Worm (Caenorhabditis elegans) whole organism, late embryonic: ENCODE measurements around the gene pgap-1.

Source experiments
- C38D4.7 ChIP-seq: fragments of 200-800 bp; sonication (Bioruptor generic); optimal IDR thresholded peaks from 2 replicates; lab custom pipeline; 2018; ENCODE audit warnings: mild to moderate bottlenecking, missing genetic modification characterization, moderate library complexity, missing compliant biosample characterization
- F13H6.1 ChIP-seq: sonication (generic microtip); optimal IDR thresholded peaks from 2 replicates; lab custom pipeline; 2016; ENCODE audit warnings: missing genetic modification characterization, missing compliant biosample characterization
- K09A11.1 ChIP-seq: sonication (generic microtip); optimal IDR thresholded peaks from 2 replicates; lab custom pipeline; 2017; ENCODE audit warnings: antibody characterized with exemption, mild to moderate bottlenecking, missing genetic modification characterization, missing compliant biosample characterization; ENCODE audit not compliant: insufficient read depth
- ahr-1 ChIP-seq: sonication (generic microtip); optimal IDR thresholded peaks from 2 replicates; lab custom pipeline; 2016; ENCODE audit warnings: missing genetic modification characterization, missing compliant biosample characterization
- ceh-2 ChIP-seq: sonication (generic microtip); optimal IDR thresholded peaks from 2 replicates; lab custom pipeline; 2016; ENCODE audit warnings: missing genotype, missing genetic modification characterization, missing compliant biosample characterization
- ceh-22 ChIP-seq: sonication (generic microtip); optimal IDR thresholded peaks from 2 replicates; lab custom pipeline; 2017; ENCODE audit warnings: missing biosample characterization, missing genetic modification characterization
- ceh-24 ChIP-seq: sonication (generic microtip); optimal IDR thresholded peaks from 2 replicates; lab custom pipeline; 2016; ENCODE audit warnings: mild to moderate bottlenecking, missing genetic modification characterization, missing compliant biosample characterization
- ceh-30 ChIP-seq: fragments of 150-350 bp; optimal IDR thresholded peaks from 2 replicates; lab custom pipeline; 2014; ENCODE audit warnings: missing biosample characterization, missing genetic modification characterization
- ceh-45 ChIP-seq: fragments of 200-800 bp; sonication (Bioruptor generic); IDR thresholded peaks from 2 replicates; pipeline ENCODE4 v1.3.6; 2022; ENCODE audit warnings: missing genetic modification reagents, missing genetic modification characterization, missing compliant biosample characterization
- ceh-9 ChIP-seq: sonication (generic microtip); optimal IDR thresholded peaks from 2 replicates; lab custom pipeline; 2016; ENCODE audit warnings: mild to moderate bottlenecking, missing genetic modification characterization, inconsistent platforms, missing compliant biosample characterization
- dmd-4 ChIP-seq: sonication (generic microtip); optimal IDR thresholded peaks from 2 replicates; lab custom pipeline; 2016; ENCODE audit warnings: borderline replicate concordance, missing genetic modification characterization, missing compliant biosample characterization
- elt-2 ChIP-seq: sonication (generic microtip); optimal IDR thresholded peaks from 2 replicates; lab custom pipeline; 2016; ENCODE audit warnings: missing genetic modification reagents, missing genetic modification characterization, missing compliant biosample characterization
- elt-4 ChIP-seq: sonication (generic microtip); optimal IDR thresholded peaks from 2 replicates; lab custom pipeline; 2016; ENCODE audit warnings: missing genetic modification characterization, missing compliant biosample characterization
- eyg-1 ChIP-seq: sonication (generic microtip); optimal IDR thresholded peaks from 2 replicates; lab custom pipeline; 2016; ENCODE audit warnings: missing genotype, missing genetic modification characterization, missing compliant biosample characterization
- fax-1 ChIP-seq: sonication (generic microtip); optimal IDR thresholded peaks from 2 replicates; lab custom pipeline; 2016; ENCODE audit warnings: missing genotype, missing genetic modification characterization, missing compliant biosample characterization
- fkh-6 ChIP-seq: sonication (generic microtip); optimal IDR thresholded peaks from 2 replicates; lab custom pipeline; 2016; ENCODE audit warnings: missing genetic modification characterization, missing compliant biosample characterization
- gmeb-2 ChIP-seq: sonication (generic microtip); optimal IDR thresholded peaks from 2 replicates; lab custom pipeline; 2016; ENCODE audit warnings: missing genetic modification characterization, inconsistent platforms, missing compliant biosample characterization
- hlh-30 ChIP-seq: sonication (generic microtip); optimal IDR thresholded peaks from 2 replicates; lab custom pipeline; 2017; ENCODE audit warnings: antibody characterized with exemption, missing genetic modification characterization, missing compliant biosample characterization; ENCODE audit not compliant: insufficient read depth
- hlh-6 ChIP-seq: sonication (generic microtip); optimal IDR thresholded peaks from 2 replicates; lab custom pipeline; 2016; ENCODE audit warnings: missing genotype, missing genetic modification characterization, missing compliant biosample characterization
- hlh-8 ChIP-seq: sonication (generic microtip); optimal IDR thresholded peaks from 2 replicates; lab custom pipeline; 2016; ENCODE audit warnings: missing genotype, missing genetic modification characterization, missing compliant biosample characterization
- lim-6 ChIP-seq: sonication (generic microtip); optimal IDR thresholded peaks from 2 replicates; lab custom pipeline; 2016; ENCODE audit warnings: missing genetic modification characterization, missing compliant biosample characterization
- madf-2 ChIP-seq: sonication (generic microtip); optimal IDR thresholded peaks from 2 replicates; lab custom pipeline; 2017; ENCODE audit warnings: missing genetic modification characterization, missing compliant biosample characterization
- mec-3 ChIP-seq: sonication (generic microtip); optimal IDR thresholded peaks from 2 replicates; lab custom pipeline; 2016; ENCODE audit warnings: borderline replicate concordance, missing genetic modification characterization, missing compliant biosample characterization
- nhr-11 ChIP-seq: fragments of 150-350 bp; optimal IDR thresholded peaks from 2 replicates; lab custom pipeline; 2014; ENCODE audit warnings: missing biosample characterization, missing genetic modification characterization
- nhr-232 ChIP-seq: sonication (generic microtip); optimal IDR thresholded peaks from 2 replicates; lab custom pipeline; 2016; ENCODE audit warnings: missing genetic modification characterization, missing compliant biosample characterization
- npax-4 ChIP-seq: sonication (generic microtip); optimal IDR thresholded peaks from 2 replicates; lab custom pipeline; 2016; ENCODE audit warnings: missing genetic modification characterization, missing compliant biosample characterization
- odd-2 ChIP-seq: sonication (generic microtip); optimal IDR thresholded peaks from 2 replicates; lab custom pipeline; 2017; ENCODE audit warnings: antibody characterized with exemption, mild to moderate bottlenecking, missing genetic modification characterization, missing compliant biosample characterization
- pat-9 ChIP-seq: fragments of 200-800 bp; sonication (Bioruptor generic); optimal IDR thresholded peaks from 2 replicates; lab custom pipeline; 2018; ENCODE audit warnings: mild to moderate bottlenecking, missing genetic modification characterization, moderate library complexity, missing compliant biosample characterization
- pax-1 ChIP-seq: fragments of 150-350 bp; optimal IDR thresholded peaks from 2 replicates; lab custom pipeline; 2014; ENCODE audit warnings: missing biosample characterization, missing genetic modification characterization
- pha-2 ChIP-seq: sonication (generic microtip); optimal IDR thresholded peaks from 2 replicates; lab custom pipeline; 2017; ENCODE audit warnings: mild to moderate bottlenecking, missing genetic modification characterization, missing compliant biosample characterization
- pqm-1 ChIP-seq: sonication (generic microtip); optimal IDR thresholded peaks from 2 replicates; lab custom pipeline; 2016; ENCODE audit warnings: missing genetic modification characterization, missing compliant biosample characterization
- pros-1 ChIP-seq: fragments of 150-350 bp; optimal IDR thresholded peaks from 2 replicates; lab custom pipeline; 2014; ENCODE audit warnings: missing biosample characterization, missing genetic modification reagents, missing genetic modification characterization
- ref-2 ChIP-seq: sonication (generic microtip); optimal IDR thresholded peaks from 2 replicates; lab custom pipeline; 2016; ENCODE audit warnings: missing genetic modification characterization, missing compliant biosample characterization
- sox-2 ChIP-seq: fragments of 200-800 bp; sonication (Bioruptor generic); IDR thresholded peaks from 2 replicates; pipeline ENCODE4 v1.3.6; 2022; ENCODE audit warnings: missing genetic modification reagents, missing genetic modification characterization, missing compliant biosample characterization
- unc-3 ChIP-seq, 2 experiments: fragments of 200-800 bp in 1 of 2; sonication (Bioruptor generic) in 1 of 2; sonication (generic microtip) in 1 of 2; conservative IDR thresholded peaks in 1 of 2; optimal IDR thresholded peaks in 1 of 2; 2 replicates each; pipeline versions ENCODE4 v1.3.6 to Lab custom; 2016 to 2022; ENCODE audit warnings: missing compliant biosample characterization in 2 of 2, missing genetic modification characterization in 2 of 2, missing genetic modification reagents in 1 of 2
- unc-42 ChIP-seq: sonication (generic microtip); optimal IDR thresholded peaks from 2 replicates; lab custom pipeline; 2016; ENCODE audit warnings: missing genotype, missing genetic modification characterization, missing compliant biosample characterization
- unc-55 ChIP-seq: sonication (generic microtip); optimal IDR thresholded peaks from 2 replicates; lab custom pipeline; 2017; ENCODE audit warnings: missing biosample characterization, missing genetic modification reagents, missing genetic modification characterization
- ztf-16 ChIP-seq: sonication (generic microtip); optimal IDR thresholded peaks from 2 replicates; lab custom pipeline; 2017; ENCODE audit warnings: missing genetic modification characterization, missing compliant biosample characterization

The pgap-1 gene

ce11 chrV:11199497-11199896 is 42.2 kb upstream of the pgap-1 start:
- TF ChIP-seq C38D4.7 (GFP tag; lab: Kevin White, UChicago) (no peak), sox-2 (no peak), unc-42 (tag; lab: Kevin White, UChicago) (no peak), ceh-22 (tag; lab: Kevin White, UChicago) (no peak), pros-1 (tag; lab: Kevin White, UChicago) (no peak), mec-3 (tag; lab: Kevin White, UChicago) (no peak), ztf-16 (tag; lab: Kevin White, UChicago) (no peak), pha-2 (tag; lab: Kevin White, UChicago) (no peak), unc-3 (GFP tag; conservative IDR thresholded peaks at IDR 0.05; lab: Robert Waterston, UW) (no peak), unc-3 (tag; optimal IDR thresholded peaks at IDR 0.05; lab: Kevin White, UChicago) (no peak), ceh-2 (no peak)

ce11 chrV:11200316-11200715 is 41.4 kb upstream of the pgap-1 start, which contains the start of gene K10D6.3:
TSS of gene K10D6.3 (plus strand) at chrV:11200616.
- TF ChIP-seq ceh-24 (tag; lab: Kevin White, UChicago) (no peak), ceh-22 (tag; lab: Kevin White, UChicago) (no peak), nhr-232 (tag; lab: Kevin White, UChicago) (no peak), ceh-9 (tag; lab: Kevin White, UChicago) (no peak), dmd-4 (no peak), ref-2 (no peak)

- TF ChIP-seq elt-2 (tag; lab: Kevin White, UChicago) (peak; percentile 49), ahr-1 (tag; lab: Kevin White, UChicago) (no peak), unc-42 (tag; lab: Kevin White, UChicago) (no peak)
Measured at ce11 chrV:11201826-11202565, 39.7 kb upstream of the pgap-1 start, which contains the start of gene K10D6.4. TSS of gene K10D6.4 (plus strand) at chrV:11201925.

- TF ChIP-seq hlh-6 (tag; lab: Kevin White, UChicago), result no peak
- no peak for TF ChIP-seq ceh-30 (tag; lab: Kevin White, UChicago)
- TF ChIP-seq unc-42 (tag; lab: Kevin White, UChicago), result no peak
- no peak for TF ChIP-seq hlh-8
- TF ChIP-seq ceh-24 (tag; lab: Kevin White, UChicago), result no peak
- no peak for TF ChIP-seq elt-4 (tag; lab: Kevin White, UChicago)
- TF ChIP-seq pha-2 (tag; lab: Kevin White, UChicago), result no peak
- no peak for TF ChIP-seq fkh-6 (tag; lab: Kevin White, UChicago)
- TF ChIP-seq F13H6.1, result no peak
- TF ChIP-seq hlh-30 (tag; lab: Kevin White, UChicago), result no peak
- TF ChIP-seq pax-1 (tag; lab: Kevin White, UChicago), result no peak
- no peak for TF ChIP-seq pros-1 (tag; lab: Kevin White, UChicago)
- TF ChIP-seq eyg-1, result no peak
- no peak for TF ChIP-seq nhr-11
Measured at ce11 chrV:11204452-11204851, 37.2 kb upstream of the pgap-1 start.

ce11 chrV:11206467-11206866 is 35.2 kb upstream of the pgap-1 start:
- no peak for TF ChIP-seq odd-2 (tag; lab: Kevin White, UChicago)
- TF ChIP-seq pqm-1 (tag; lab: Kevin White, UChicago), result no peak

ce11 chrV:11209452-11210188 is 32.1 kb upstream of the pgap-1 start:
- TF ChIP-seq unc-42 (tag; lab: Kevin White, UChicago), result no peak
- TF ChIP-seq fax-1 (tag; lab: Kevin White, UChicago), result no peak
- TF ChIP-seq madf-2 (tag; lab: Kevin White, UChicago), result no peak
- no peak for TF ChIP-seq npax-4 (tag; lab: Kevin White, UChicago)
- no peak for TF ChIP-seq unc-55
- TF ChIP-seq K09A11.1 (tag; lab: Kevin White, UChicago), result no peak
- TF ChIP-seq lim-6 (tag; lab: Kevin White, UChicago), result no peak
- no peak for TF ChIP-seq hlh-30 (tag; lab: Kevin White, UChicago)
- no peak for TF ChIP-seq ceh-9 (tag; lab: Kevin White, UChicago)
- TF ChIP-seq F13H6.1, result no peak
- TF ChIP-seq ceh-45 (GFP tag; lab: Robert Waterston, UW), result no peak
- TF ChIP-seq gmeb-2, result no peak
- no peak for TF ChIP-seq pat-9
- no peak for TF ChIP-seq ztf-16 (tag; lab: Kevin White, UChicago)
- no peak for TF ChIP-seq eyg-1
- TF ChIP-seq unc-3 (GFP tag; conservative IDR thresholded peaks at IDR 0.05; lab: Robert Waterston, UW), result no peak
- no peak for TF ChIP-seq unc-3 (tag; optimal IDR thresholded peaks at IDR 0.05; lab: Kevin White, UChicago)
